Worm (Caenorhabditis elegans): ENCODE data around the gene rpm-1.
A peak's percentile ranks its signal among the peaks of the same experiment; 100 is the strongest.

The rpm-1 gene

ce11 chrV:8798470-8798869 lies 21.3 kb downstream of the rpm-1 start:
- TF ChIP-seq F13H6.1 (tag; optimal IDR thresholded peaks at IDR 0.05), result no peak
- no peak for TF ChIP-seq R02D3.7 (tag; optimal IDR thresholded peaks at IDR 0.05)
- TF ChIP-seq lsy-2 (tag; optimal IDR thresholded peaks at IDR 0.05), result no peak
- TF ChIP-seq ceh-82 (tag; optimal IDR thresholded peaks at IDR 0.05), result no peak
- no peak for TF ChIP-seq dmd-4 (tag; optimal IDR thresholded peaks at IDR 0.05)
- TF ChIP-seq ceh-16 (tag; optimal IDR thresholded peaks at IDR 0.05), result no peak
- TF ChIP-seq nhr-11 (tag; optimal IDR thresholded peaks at IDR 0.05), result no peak
- no peak for TF ChIP-seq mdl-1 (tag; optimal IDR thresholded peaks at IDR 0.05)

ce11 chrV:8796889-8797288 lies 22.9 kb downstream of the rpm-1 start:
- TF ChIP-seq ceh-82 (tag; optimal IDR thresholded peaks at IDR 0.05), result no peak
- peak; percentile 14 for TF ChIP-seq nhr-129 (tag; optimal IDR thresholded peaks at IDR 0.05)
- no peak for TF ChIP-seq ama-1 (optimal IDR thresholded peaks at IDR 0.05)

- peak; percentile 54 for TF ChIP-seq fos-1 (tag; optimal IDR thresholded peaks at IDR 0.05)
- no peak for TF ChIP-seq F13H6.1 (tag; optimal IDR thresholded peaks at IDR 0.05)
- no peak for TF ChIP-seq nhr-10 (tag; optimal IDR thresholded peaks at IDR 0.05)
Measured at ce11 chrV:8796246-8796645, 23.5 kb downstream of the rpm-1 start.

- TF ChIP-seq fos-1 (tag; optimal IDR thresholded peaks at IDR 0.05) (peak; percentile 66), crh-2 (tag; optimal IDR thresholded peaks at IDR 0.05) (no peak), F13H6.1 (tag; optimal IDR thresholded peaks at IDR 0.05) (no peak)
Measured at ce11 chrV:8795499-8795898, 24.3 kb downstream of the rpm-1 start.

- TF ChIP-seq elt-3 (tag; optimal IDR thresholded peaks at IDR 0.05) (no peak), sma-9 (GFP tag; optimal IDR thresholded peaks at IDR 0.05) (no peak), sma-9 (tag; optimal IDR thresholded peaks at IDR 0.05) (no peak), unc-62 (GFP tag; optimal IDR thresholded peaks at IDR 0.05) (no peak), unc-55 (GFP tag; optimal IDR thresholded peaks at IDR 0.05) (no peak), fos-1 (tag; optimal IDR thresholded peaks at IDR 0.05) (no peak), aly-2 (tag; optimal IDR thresholded peaks at IDR 0.05) (no peak), nhr-11 (tag; optimal IDR thresholded peaks at IDR 0.05) (no peak), ceh-16 (tag; optimal IDR thresholded peaks at IDR 0.05) (no peak), blmp-1 (tag; optimal IDR thresholded peaks at IDR 0.05; ENCODE audit: insufficient read depth) (no peak), egl-27 (tag; optimal IDR thresholded peaks at IDR 0.05) (no peak), nhr-77 (tag; optimal IDR thresholded peaks at IDR 0.05) (no peak), nhr-12 (tag; optimal IDR thresholded peaks at IDR 0.05) (no peak), alr-1 (tag; optimal IDR thresholded peaks at IDR 0.05) (no peak), nhr-25 (tag; optimal IDR thresholded peaks at IDR 0.05) (no peak), ama-1 (optimal IDR thresholded peaks at IDR 0.05) (no peak), ztf-11 (tag; optimal IDR thresholded peaks at IDR 0.05) (no peak), ztf-4 (tag; optimal IDR thresholded peaks at IDR 0.05) (no peak), snpc-4 (tag; optimal IDR thresholded peaks at IDR 0.05) (no peak), nhr-21 (tag; optimal IDR thresholded peaks at IDR 0.05) (no peak)
Measured at ce11 chrV:8792814-8793213, 26.9 kb downstream of the rpm-1 start.

- TF ChIP-seq nhr-10 (tag; optimal IDR thresholded peaks at IDR 0.05) (no peak), blmp-1 (tag; optimal IDR thresholded peaks at IDR 0.05; ENCODE audit: insufficient read depth) (no peak), egl-27 (tag; optimal IDR thresholded peaks at IDR 0.05) (no peak), elt-3 (tag; optimal IDR thresholded peaks at IDR 0.05) (no peak), ztf-4 (tag; optimal IDR thresholded peaks at IDR 0.05) (no peak), gmeb-1 (tag; optimal IDR thresholded peaks at IDR 0.05) (no peak), zag-1 (tag; optimal IDR thresholded peaks at IDR 0.05) (no peak), peb-1 (tag; optimal IDR thresholded peaks at IDR 0.05) (no peak), nhr-12 (tag; optimal IDR thresholded peaks at IDR 0.05) (no peak), ceh-82 (tag; optimal IDR thresholded peaks at IDR 0.05) (no peak), ZK546.5 (tag; optimal IDR thresholded peaks at IDR 0.05) (no peak), lin-39 (tag; optimal IDR thresholded peaks at IDR 0.05) (no peak), F13H6.1 (tag; optimal IDR thresholded peaks at IDR 0.05) (no peak), unc-62 (GFP tag; optimal IDR thresholded peaks at IDR 0.05) (no peak), nhr-25 (tag; optimal IDR thresholded peaks at IDR 0.05) (no peak)
Measured at ce11 chrV:8789345-8789744, 30.4 kb downstream of the rpm-1 start.

Data from whole organism, L2 larva.